Worm (Caenorhabditis elegans): ENCODE results near the gene F07C3.16.

ce11 chrV:9207377-9207776 is 50.0 kb downstream of the F07C3.16 start, which contains the start of gene inx-10:
- TF ChIP-seq T22C8.4 (GFP tag; IDR thresholded peaks at IDR 0.05) (no peak), cog-1 (tag; optimal IDR thresholded peaks at IDR 0.05) (no peak), ztf-23 (GFP tag; IDR thresholded peaks at IDR 0.05) (no peak), ref-1 (GFP tag; conservative IDR thresholded peaks at IDR 0.05) (no peak)

Measured in whole organism, midembryonic.